Fruit fly (Drosophila melanogaster): ENCODE data around the gene bowl.

bowl gene

DNA sequence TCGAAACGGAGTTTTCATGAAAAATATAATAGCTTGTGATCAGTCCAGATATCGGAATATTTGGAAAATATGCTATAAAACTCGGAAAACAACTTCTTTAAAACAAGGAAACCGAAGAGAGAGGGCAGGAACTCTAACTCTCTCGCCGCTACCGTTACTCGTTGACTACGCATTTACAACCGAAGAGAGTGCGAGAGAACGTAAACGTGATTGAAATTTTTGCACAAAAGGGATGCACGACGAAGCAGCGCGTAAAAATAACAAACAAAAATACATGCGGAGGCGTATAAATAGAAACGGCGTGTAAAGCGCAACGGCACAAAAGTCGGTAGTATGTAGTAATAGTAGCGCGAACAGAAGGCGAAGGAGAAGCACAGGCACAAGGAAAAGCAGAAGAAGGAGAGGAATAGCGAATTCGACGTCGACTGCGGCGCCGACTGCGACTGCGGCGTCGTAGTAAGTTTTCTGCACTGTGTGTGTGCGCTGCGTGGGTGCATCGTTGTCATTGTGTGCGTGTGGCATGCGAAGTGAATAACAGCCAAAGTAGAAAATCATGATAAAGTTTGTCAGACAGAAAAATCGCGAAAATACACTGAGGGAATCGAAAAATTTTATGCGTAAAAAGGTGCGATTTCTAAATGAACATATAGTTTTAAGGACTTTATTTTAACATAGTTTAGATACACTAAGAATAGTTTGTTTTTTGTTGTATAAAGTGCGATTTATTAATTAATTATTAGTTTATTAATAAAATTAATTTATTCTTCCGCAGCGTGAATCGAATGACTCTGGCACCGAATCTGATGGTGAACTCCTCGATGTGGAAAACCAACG lies 34.9 kb downstream of the bowl start (continued):
- TF ChIP-seq CG3163 (GFP tag; optimal IDR thresholded peaks at IDR 0.05) (peak; percentile 19), CG2116 (GFP tag; optimal IDR thresholded peaks at IDR 0.05) (no peak), Adf1 (GFP tag; IDR thresholded peaks at IDR 0.05) (peak; percentile 83), sr (GFP tag; IDR thresholded peaks at IDR 0.05) (peak; percentile 63; the same call in 2 of the 3 replicates), Drgx (GFP tag; IDR thresholded peaks at IDR 0.05) (peak; percentile 70; the same call in 1 of the 2 replicates)

dm6 chr2L:3813255-3813875 lies 41.9 kb downstream of the bowl start, which contains the start of gene CG3407:
TSS of gene CG3407 (minus strand) at chr2L:3813410.
- TF ChIP-seq Hmx (GFP tag; optimal IDR thresholded peaks at IDR 0.05) (no peak), CG8089 (GFP tag; optimal IDR thresholded peaks at IDR 0.05) (peak; percentile 11), CG2678 (tag; optimal IDR thresholded peaks at IDR 0.05) (no peak), CG2116 (GFP tag; optimal IDR thresholded peaks at IDR 0.05) (peak; percentile 78), lbe (GFP tag; optimal IDR thresholded peaks at IDR 0.05) (no peak), Jarid2 (GFP tag; optimal IDR thresholded peaks at IDR 0.05) (no peak), dm (GFP tag; optimal IDR thresholded peaks at IDR 0.05) (peak; percentile 14), Dip2 (GFP tag; IDR thresholded peaks at IDR 0.05) (no peak), cad (GFP tag; optimal IDR thresholded peaks at IDR 0.05) (no peak), psq (GFP tag; optimal IDR thresholded peaks at IDR 0.05) (no peak), sna (GFP tag; IDR thresholded peaks at IDR 0.05; ENCODE audit: partially characterized antibody) (peak; percentile 70), cato (GFP tag; optimal IDR thresholded peaks at IDR 0.05; ENCODE audit: borderline replicate concordance) (no peak), Stat92E (GFP tag; optimal IDR thresholded peaks at IDR 0.05) (peak in 1 of 3 experiments; percentile 47), CG12155 (GFP tag; optimal IDR thresholded peaks at IDR 0.05) (peak; percentile 46), Scr (GFP tag; IDR thresholded peaks at IDR 0.05; ENCODE audit: partially characterized antibody) (peak; percentile 68), CG2199 (GFP tag; IDR thresholded peaks at IDR 0.05) (peak; percentile 33; the same call in 1 of the 3 replicates), croc (GFP tag; conservative IDR thresholded peaks at IDR 0.05) (no peak; the same call in 1 of the 3 replicates), Opbp (GFP tag; IDR thresholded peaks at IDR 0.05; ENCODE audit: partially characterized antibody) (peak; percentile 75), CG8388 (GFP tag; optimal IDR thresholded peaks at IDR 0.05) (no peak), CG7928 (GFP tag; optimal IDR thresholded peaks at IDR 0.05) (no peak), sqz (GFP tag; optimal IDR thresholded peaks at IDR 0.05) (no peak), pita (GFP tag; optimal IDR thresholded peaks at IDR 0.05) (no peak), B-H2 (GFP tag; optimal IDR thresholded peaks at IDR 0.05) (peak; percentile 54), CG3995 (GFP tag; optimal IDR thresholded peaks at IDR 0.05) (peak; percentile 16), eyg (GFP tag; optimal IDR thresholded peaks at IDR 0.05) (no peak), CG9876 (GFP tag; optimal IDR thresholded peaks at IDR 0.05) (peak; percentile 63), fd3F (GFP tag; optimal IDR thresholded peaks at IDR 0.05) (no peak), hkb (optimal IDR thresholded peaks at IDR 0.05) (peak; percentile 38), hkb (GFP tag; IDR thresholded peaks at IDR 0.05) (no peak), HLH54F (GFP tag; optimal IDR thresholded peaks at IDR 0.05) (peak; percentile 67), Dref (GFP tag; IDR thresholded peaks at IDR 0.05) (peak; percentile 98), unpg (GFP tag; optimal IDR thresholded peaks at IDR 0.05) (no peak), btn (GFP tag; optimal IDR thresholded peaks at IDR 0.05) (no peak), CG17612 (GFP tag; IDR thresholded peaks at IDR 0.05) (no peak), Hmr (GFP tag; optimal IDR thresholded peaks at IDR 0.05) (peak; percentile 69), CG2129 (GFP tag; IDR thresholded peaks at IDR 0.05; ENCODE audit: partially characterized antibody) (no peak), Mes4 (GFP tag; optimal IDR thresholded peaks at IDR 0.05) (no peak), odd (GFP tag; optimal IDR thresholded peaks at IDR 0.05) (no peak), C15 (GFP tag; IDR thresholded peaks at IDR 0.05) (no peak), CG9727 (GFP tag; optimal IDR thresholded peaks at IDR 0.05) (no peak), Bteb2 (GFP tag; optimal IDR thresholded peaks at IDR 0.05) (peak; percentile 28), Poxn (GFP tag; IDR thresholded peaks at IDR 0.05) (no peak), CG4328 (GFP tag; optimal IDR thresholded peaks at IDR 0.05) (no peak)

Data from whole organism, embryonic.